Fruit fly (Drosophila melanogaster): ENCODE measurements around the gene Cox10.
A peak's percentile ranks its signal among the peaks of the same experiment; 100 is the strongest.

The Cox10 gene

DNA sequence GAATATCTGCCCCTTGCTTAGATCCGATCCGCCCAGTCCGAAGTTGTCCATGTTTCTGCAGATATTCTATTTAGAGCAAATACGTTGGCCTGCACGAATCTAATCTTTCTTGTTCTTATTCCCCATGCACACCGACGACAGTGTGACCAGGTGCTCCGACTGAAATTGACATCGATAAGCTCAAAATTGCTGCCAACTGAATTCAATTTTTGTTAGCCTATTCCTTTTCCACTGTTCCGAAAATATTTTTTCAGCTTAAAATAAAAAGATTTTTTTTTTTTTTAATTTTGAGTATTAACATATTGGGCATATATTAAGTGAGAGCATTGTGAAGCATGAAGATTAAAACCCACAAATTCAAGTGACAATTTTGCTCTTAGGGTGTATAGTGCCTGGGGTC lies 27.5 kb upstream of the Cox10 start, which contains the start of gene nmd (continued):
- TF ChIP-seq unc-4 (GFP tag; IDR thresholded peaks at IDR 0.05; ENCODE audit: partially characterized antibody) (peak; percentile 30; the same call in 1 of the 2 replicates), CG17385 (GFP tag; optimal IDR thresholded peaks at IDR 0.05) (peak; percentile 91), Xbp1 (GFP tag; optimal IDR thresholded peaks at IDR 0.05) (peak; percentile 13), Awh (GFP tag; IDR thresholded peaks at IDR 0.05) (0 out of 2 replicates have a peak, but pooled peaks have one; percentile 28), Dek (tag; optimal IDR thresholded peaks at IDR 0.05) (peak; percentile 48), CG12659 (GFP tag; optimal IDR thresholded peaks at IDR 0.05) (peak; percentile 55), CG10431 (GFP tag; optimal IDR thresholded peaks at IDR 0.05) (peak; percentile 91), CG13287 (GFP tag; IDR thresholded peaks at IDR 0.05; ENCODE audit: partially characterized antibody) (peak; percentile 53), CG16813 (GFP tag; IDR thresholded peaks at IDR 0.05; ENCODE audit: partially characterized antibody) (peak; percentile 50; the same call in 1 of the 3 replicates), CG12744 (GFP tag; optimal IDR thresholded peaks at IDR 0.05) (no peak), slbo (GFP tag; IDR thresholded peaks at IDR 0.05) (peak; percentile 35; the same call in 1 of the 2 replicates), Rfx (GFP tag; IDR thresholded peaks at IDR 0.05) (peak; percentile 57), Myb (GFP tag; optimal IDR thresholded peaks at IDR 0.05) (peak; percentile 20), row (GFP tag; IDR thresholded peaks at IDR 0.05) (peak; percentile 81), CG10267 (tag; optimal IDR thresholded peaks at IDR 0.05) (peak; percentile 14), Dref (GFP tag; IDR thresholded peaks at IDR 0.05) (peak; percentile 59), Gsc (GFP tag; IDR thresholded peaks at IDR 0.05) (no peak), nmo (GFP tag; optimal IDR thresholded peaks at IDR 0.05) (peak; percentile 41), CG15514 (GFP tag; optimal IDR thresholded peaks at IDR 0.05) (peak; percentile 82), bbx (GFP tag; IDR thresholded peaks at IDR 0.05; ENCODE audit: partially characterized antibody) (peak; percentile 38; the same call in 1 of the 2 replicates), CG15269 (tag; optimal IDR thresholded peaks at IDR 0.05) (peak; percentile 6), CG2678 (tag; optimal IDR thresholded peaks at IDR 0.05) (peak; percentile 6), Dp (GFP tag; optimal IDR thresholded peaks at IDR 0.05) (peak; percentile 29), gem (tag; optimal IDR thresholded peaks at IDR 0.05) (peak; percentile 16), BEAF-32 (GFP tag; optimal IDR thresholded peaks at IDR 0.05) (peak; percentile 41), nom (GFP tag; optimal IDR thresholded peaks at IDR 0.05) (peak; percentile 24), Chrac-16 (GFP tag; optimal IDR thresholded peaks at IDR 0.05) (peak; percentile 12), CG1024 (GFP tag; IDR thresholded peaks at IDR 0.05) (no peak), mam (GFP tag; optimal IDR thresholded peaks at IDR 0.05) (peak; percentile 19), pho (GFP tag; optimal IDR thresholded peaks at IDR 0.05) (peak; percentile 5), tna (GFP tag; IDR thresholded peaks at IDR 0.05; ENCODE audit: partially characterized antibody) (peak; percentile 12; the same call in 1 of the 2 replicates), trem (tag; optimal IDR thresholded peaks at IDR 0.05) (peak; percentile 98), HmgD (GFP tag; optimal IDR thresholded peaks at IDR 0.05) (peak; percentile 34), Sry-δ (GFP tag; optimal IDR thresholded peaks at IDR 0.05) (peak; percentile 47), Six4 (GFP tag; optimal IDR thresholded peaks at IDR 0.05) (no peak), HmgZ (tag; optimal IDR thresholded peaks at IDR 0.05) (peak; percentile 19), pum (GFP tag; optimal IDR thresholded peaks at IDR 0.05) (no peak), CG15479 (GFP tag; optimal IDR thresholded peaks at IDR 0.05) (no peak), CG6791 (GFP tag; IDR thresholded peaks at IDR 0.05; ENCODE audit: partially characterized antibody) (0 out of 3 replicates have a peak, but pooled peaks have one; percentile 22), CG2199 (GFP tag; IDR thresholded peaks at IDR 0.05) (no peak), CG7839 (tag; optimal IDR thresholded peaks at IDR 0.05) (peak; percentile 2), CG2712 (tag; optimal IDR thresholded peaks at IDR 0.05) (peak; percentile 8), CG6175 (GFP tag; IDR thresholded peaks at IDR 0.05) (no peak), Ptx1 (GFP tag; IDR thresholded peaks at IDR 0.05) (0 out of 2 replicates have a peak, but pooled peaks have one; percentile 13), insv (GFP tag; optimal IDR thresholded peaks at IDR 0.05) (no peak), CG14710 (tag; optimal IDR thresholded peaks at IDR 0.05) (peak; percentile 42), dpn (GFP tag; optimal IDR thresholded peaks at IDR 0.05) (peak in 1 of 2 experiments; percentile 12), maf-S (GFP tag; optimal IDR thresholded peaks at IDR 0.05) (peak; percentile 9), Fer1 (GFP tag; optimal IDR thresholded peaks at IDR 0.05) (peak; percentile 50)

Measured in whole organism, embryonic.